Fruit fly (Drosophila melanogaster) whole organism, prepupa: ENCODE results near the gene CG2059.

Experiments
- Blimp-1 ChIP-seq: fragments of 200-800 bp; sonication (Bioruptor generic); optimal IDR thresholded peaks from 3 replicates; lab custom pipeline; 2017; ENCODE audit warnings: missing biosample characterization, missing genetic modification characterization, mild to moderate bottlenecking, moderate library complexity, missing genetic modification reagents
- CG10631 ChIP-seq: fragments of 200-800 bp; sonication (Bioruptor generic); optimal IDR thresholded peaks from 2 replicates; lab custom pipeline; 2016; ENCODE audit warnings: missing biosample characterization, missing genetic modification characterization
- CG10669 ChIP-seq: fragments of 200-800 bp; sonication (Bioruptor generic); optimal IDR thresholded peaks from 3 replicates; lab custom pipeline; 2018; ENCODE audit warnings: missing biosample characterization, mild to moderate bottlenecking, missing genetic modification characterization, moderate library complexity
- CG11294 ChIP-seq: fragments of 200-800 bp; sonication (Bioruptor generic); IDR thresholded peaks from 2 replicates; pipeline ENCODE4 v1.3.6; 2022; ENCODE audit warnings: missing biosample characterization, missing genetic modification characterization
- CG11762 ChIP-seq: fragments of 200-800 bp; sonication (Bioruptor generic); optimal IDR thresholded peaks from 3 replicates; lab custom pipeline; 2016; ENCODE audit warnings: missing biosample characterization, missing genetic modification characterization; ENCODE audit not compliant: insufficient read depth
- CG11902 ChIP-seq: fragments of 200-800 bp; sonication (Bioruptor generic); optimal IDR thresholded peaks from 3 replicates; lab custom pipeline; 2016; ENCODE audit warnings: missing biosample characterization, missing genetic modification characterization
- CG15336 ChIP-seq: fragments of 200-800 bp; sonication (Bioruptor generic); IDR thresholded peaks from 2 replicates; pipeline ENCODE4 v1.3.6; 2022; ENCODE audit warnings: missing biosample characterization, missing genetic modification characterization
- CG16779 ChIP-seq: fragments of 200-800 bp; sonication (Bioruptor generic); optimal IDR thresholded peaks from 3 replicates; lab custom pipeline; 2017; ENCODE audit warnings: missing biosample characterization, mild to moderate bottlenecking, missing genetic modification characterization
- CG3032 ChIP-seq: fragments of 200-800 bp; optimal IDR thresholded peaks from 2 replicates; lab custom pipeline; 2019; ENCODE audit warnings: missing biosample characterization, mild to moderate bottlenecking, missing genetic modification characterization, moderate library complexity
- CG31627 ChIP-seq: fragments of 200-800 bp; sonication (Bioruptor generic); optimal IDR thresholded peaks from 3 replicates; lab custom pipeline; 2016; ENCODE audit warnings: missing biosample characterization, missing genetic modification characterization
- CG3919 ChIP-seq: fragments of 200-800 bp; sonication (Bioruptor generic); optimal IDR thresholded peaks from 3 replicates; lab custom pipeline; 2016; ENCODE audit warnings: missing biosample characterization, missing genetic modification characterization
- CG4318 ChIP-seq: fragments of 200-800 bp; sonication (Bioruptor generic); optimal IDR thresholded peaks from 3 replicates; lab custom pipeline; 2017; ENCODE audit warnings: missing biosample characterization, mild to moderate bottlenecking, missing genetic modification characterization
- CG6163 ChIP-seq: fragments of 200-800 bp; sonication (Bioruptor generic); IDR thresholded peaks from 3 replicates; pipeline ENCODE4 v1.3.6; 2022; ENCODE audit warnings: missing biosample characterization, missing genetic modification characterization
- CG6808 ChIP-seq: fragments of 200-800 bp; sonication (Bioruptor generic); optimal IDR thresholded peaks from 3 replicates; lab custom pipeline; 2017; ENCODE audit warnings: missing biosample characterization, missing genetic modification characterization, mild to moderate bottlenecking, moderate library complexity, missing genetic modification reagents
- CG6854 ChIP-seq: fragments of 200-800 bp; sonication (Bioruptor generic); optimal IDR thresholded peaks from 2 replicates; lab custom pipeline; 2017; ENCODE audit warnings: missing biosample characterization, mild to moderate bottlenecking, missing genetic modification characterization
- CG8119 ChIP-seq: fragments of 200-800 bp; sonication (Bioruptor generic); IDR thresholded peaks from 3 replicates; pipeline ENCODE4 v1.3.6; 2022; ENCODE audit warnings: missing biosample characterization, missing genetic modification characterization
- CG8632 ChIP-seq: fragments of 200-800 bp; sonication (Bioruptor generic); optimal IDR thresholded peaks from 3 replicates; lab custom pipeline; 2016; ENCODE audit warnings: missing biosample characterization, missing genetic modification characterization
- CG9139 ChIP-seq: fragments of 200-800 bp; sonication (Bioruptor generic); optimal IDR thresholded peaks from 3 replicates; lab custom pipeline; 2017; ENCODE audit warnings: missing biosample characterization, mild to moderate bottlenecking, missing genetic modification characterization
- Eip75B ChIP-seq: fragments of 200-800 bp; sonication (Bioruptor generic); optimal IDR thresholded peaks from 3 replicates; lab custom pipeline; 2016; ENCODE audit warnings: missing biosample characterization, missing genetic modification characterization
- Eip78C ChIP-seq: fragments of 200-800 bp; sonication (Bioruptor generic); peaks from one replicate; lab custom pipeline; 2016; ENCODE audit warnings: missing biosample characterization, missing genetic modification characterization
- Ets21C ChIP-seq: fragments of 200-800 bp; sonication (Bioruptor generic); optimal IDR thresholded peaks from 3 replicates; lab custom pipeline; 2016; ENCODE audit warnings: missing biosample characterization, missing genetic modification characterization
- Ets96B ChIP-seq: fragments of 200-800 bp; optimal IDR thresholded peaks from 2 replicates; lab custom pipeline; 2019; ENCODE audit warnings: missing biosample characterization, mild to moderate bottlenecking, missing genetic modification characterization, moderate library complexity
- Gug ChIP-seq: fragments of 200-800 bp; sonication (Bioruptor generic); IDR thresholded peaks from 2 replicates; pipeline ENCODE4 v1.3.6; 2022; ENCODE audit warnings: missing biosample characterization, missing genetic modification characterization
- Hr38 ChIP-seq: sonication (Bioruptor generic); optimal IDR thresholded peaks from 2 replicates; lab custom pipeline; 2016; ENCODE audit warnings: missing biosample characterization, missing genetic modification characterization
- Hr39 ChIP-seq: fragments of 200-800 bp; sonication (Bioruptor generic); optimal IDR thresholded peaks from 2 replicates; lab custom pipeline; 2016; ENCODE audit warnings: missing biosample characterization, missing genetic modification characterization
- Hr4 ChIP-seq: fragments of 200-800 bp; sonication (Bioruptor generic); optimal IDR thresholded peaks from 3 replicates; lab custom pipeline; 2016; ENCODE audit warnings: missing biosample characterization, missing genetic modification characterization
- Met ChIP-seq: fragments of 200-800 bp; sonication (Bioruptor generic); optimal IDR thresholded peaks from 3 replicates; lab custom pipeline; 2016; ENCODE audit warnings: missing biosample characterization, missing genetic modification characterization
- Sox102F ChIP-seq: fragments of 200-800 bp; sonication (Bioruptor generic); optimal IDR thresholded peaks from 2 replicates; lab custom pipeline; 2016; ENCODE audit warnings: missing biosample characterization, mild to moderate bottlenecking, missing genetic modification characterization
- Sox15 ChIP-seq: fragments of 200-800 bp; sonication (Bioruptor generic); optimal IDR thresholded peaks from 3 replicates; lab custom pipeline; 2016; ENCODE audit warnings: missing biosample characterization, missing genetic modification characterization
- acj6 ChIP-seq: fragments of 200-800 bp; sonication (Bioruptor generic); optimal IDR thresholded peaks from 3 replicates; lab custom pipeline; 2016; ENCODE audit warnings: missing biosample characterization, missing genetic modification characterization
- cyc ChIP-seq: fragments of 200-800 bp; sonication (Bioruptor generic); optimal IDR thresholded peaks from 3 replicates; lab custom pipeline; 2016; ENCODE audit warnings: missing biosample characterization, missing genetic modification characterization
- dac ChIP-seq: fragments of 200-800 bp; sonication (Bioruptor generic); optimal IDR thresholded peaks from 2 replicates; lab custom pipeline; 2017; ENCODE audit warnings: missing biosample characterization, mild to moderate bottlenecking, missing genetic modification characterization
- dsx ChIP-seq: fragments of 200-800 bp; optimal IDR thresholded peaks from 3 replicates; lab custom pipeline; 2019; ENCODE audit warnings: missing biosample characterization, mild to moderate bottlenecking, missing genetic modification characterization, moderate library complexity; ENCODE audit not compliant: poor library complexity, severe bottlenecking
- eg ChIP-seq: fragments of 200-800 bp; sonication (Bioruptor generic); IDR thresholded peaks from 3 replicates; pipeline ENCODE4 v1.3.6; 2022; ENCODE audit warnings: missing biosample characterization, missing genetic modification characterization
- fd85E ChIP-seq: fragments of 200-800 bp; sonication (Bioruptor generic); optimal IDR thresholded peaks from 3 replicates; lab custom pipeline; 2016; ENCODE audit warnings: missing biosample characterization, missing genetic modification characterization
- fkh ChIP-seq: fragments of 200-800 bp; sonication (Bioruptor generic); optimal IDR thresholded peaks from 3 replicates; lab custom pipeline; 2017; ENCODE audit warnings: missing biosample characterization, mild to moderate bottlenecking, missing genetic modification characterization, moderate library complexity
- lz ChIP-seq: fragments of 200-800 bp; sonication (Bioruptor generic); optimal IDR thresholded peaks from 3 replicates; lab custom pipeline; 2016; ENCODE audit warnings: missing biosample characterization, missing genetic modification characterization
- net ChIP-seq: fragments of 200-800 bp; sonication (Bioruptor generic); optimal IDR thresholded peaks from 3 replicates; lab custom pipeline; 2016; ENCODE audit warnings: missing biosample characterization, missing genetic modification characterization
- pdm3 ChIP-seq: fragments of 200-800 bp; sonication (Bioruptor generic); optimal IDR thresholded peaks from 3 replicates; lab custom pipeline; 2016; ENCODE audit warnings: missing biosample characterization, missing genetic modification characterization
- spab ChIP-seq: fragments of 200-800 bp; sonication (Bioruptor generic); optimal IDR thresholded peaks from 2 replicates; lab custom pipeline; 2017; ENCODE audit warnings: missing biosample characterization, mild to moderate bottlenecking, missing genetic modification characterization, missing genetic modification reagents
- svp ChIP-seq: fragments of 200-800 bp; sonication (Bioruptor generic); peaks from one replicate; lab custom pipeline; 2016; ENCODE audit warnings: missing biosample characterization, missing genetic modification characterization
- topi ChIP-seq: fragments of 200-800 bp; sonication (Bioruptor generic); optimal IDR thresholded peaks from 3 replicates; lab custom pipeline; 2016; ENCODE audit warnings: missing biosample characterization, missing genetic modification characterization
- vri ChIP-seq: fragments of 200-800 bp; sonication (Bioruptor generic); optimal IDR thresholded peaks from 3 replicates; lab custom pipeline; 2016; ENCODE audit warnings: missing biosample characterization, mild to moderate bottlenecking, missing genetic modification characterization

The CG2059 gene

DNA sequence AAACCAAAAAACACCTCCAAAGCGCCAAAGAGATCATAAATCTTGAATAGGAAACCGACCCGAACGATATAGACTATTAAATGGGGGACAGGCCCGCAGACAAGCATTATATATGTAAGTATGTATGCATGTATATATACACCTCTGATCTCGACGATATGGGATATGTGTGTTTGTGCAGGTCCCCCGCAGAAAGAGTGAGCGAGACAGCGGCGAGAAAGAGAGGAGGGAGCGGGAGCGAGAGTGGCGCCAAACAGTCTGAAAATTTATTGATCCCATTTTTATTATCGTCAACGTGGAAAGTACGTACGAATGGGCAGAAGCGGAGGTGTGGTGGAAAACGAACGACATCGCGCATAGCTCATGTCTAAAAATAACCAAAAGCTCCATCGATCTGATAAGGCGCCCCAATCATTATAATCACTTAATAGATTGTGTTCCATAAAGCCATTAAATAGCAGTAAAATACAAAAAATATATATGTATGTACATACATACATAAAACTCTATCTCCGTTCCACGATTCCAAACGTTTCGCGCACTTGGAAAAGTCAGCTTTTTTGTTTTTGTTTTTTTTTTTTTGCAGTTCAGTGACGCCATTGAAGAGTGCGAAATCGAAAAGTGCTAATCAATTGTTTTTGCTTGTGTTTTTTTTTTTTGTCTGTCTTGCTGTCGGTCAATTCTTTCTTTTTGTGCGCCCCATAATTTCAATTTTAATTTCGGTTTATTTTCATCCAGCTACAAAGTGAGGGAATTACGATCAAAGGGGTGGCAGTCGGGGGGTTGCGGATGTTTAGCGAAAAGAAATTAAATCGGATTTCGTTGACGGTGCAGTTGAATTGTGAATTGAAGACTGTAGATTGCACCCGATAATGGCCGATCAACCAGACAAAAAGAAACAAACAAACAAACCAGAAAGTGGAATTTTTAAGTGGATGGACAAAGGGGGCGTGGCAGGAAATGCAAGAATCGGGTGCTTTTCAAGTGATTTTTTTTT lies 31.4 kb downstream of the CG2059 start:
- TF ChIP-seq dac (no peak), svp (GFP tag; lab: Kevin White, UChicago) (peak; percentile 81), fkh (GFP tag; lab: Kevin White, UChicago) (peak; percentile 22), vri (GFP tag; lab: Kevin White, UChicago) (peak; percentile 53), Gug (GFP tag; lab: Robert Waterston, UW) (no peak), fd85E (no peak), Eip78C (peak; percentile 47), Hr39 (GFP tag; lab: Kevin White, UChicago) (no peak)

dm6 chrX:7318464-7318863 lies 32.3 kb downstream of the CG2059 start:
- TF ChIP-seq fkh (GFP tag; lab: Kevin White, UChicago) (peak; percentile 62), dac (no peak)
- TF ChIP-seq, all 60 proteins: peak for 1

DNA sequence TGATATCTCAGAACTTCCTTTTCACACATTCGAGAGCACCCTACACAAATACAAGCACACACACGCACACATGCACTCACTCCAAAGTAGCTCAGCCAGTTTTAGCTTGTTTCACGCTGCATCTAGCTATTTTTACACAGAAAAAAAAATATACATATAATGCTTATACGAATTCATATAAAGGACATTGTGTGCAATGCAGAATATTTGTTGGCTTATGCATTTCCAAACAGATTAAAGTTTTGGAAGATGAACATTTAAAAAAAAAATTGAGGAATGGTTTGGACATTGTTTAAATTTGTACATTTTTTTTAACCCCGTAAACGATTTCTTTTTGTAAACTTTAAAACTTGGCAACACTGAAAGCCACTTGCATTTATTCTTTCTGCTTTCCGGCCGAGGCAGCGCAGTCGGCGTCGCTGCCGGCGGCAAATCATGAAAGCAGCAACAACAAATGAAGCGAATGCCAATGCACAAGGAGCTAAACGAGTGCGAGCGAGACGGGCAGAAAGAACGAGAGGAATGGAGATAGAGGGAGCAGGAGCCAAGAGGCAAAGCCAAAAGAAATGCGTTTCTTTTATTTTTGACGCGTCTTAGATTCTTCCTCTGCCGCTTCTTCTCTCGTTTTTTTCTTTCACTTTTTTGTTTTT lies 33.0 kb downstream of the CG2059 start:
- TF ChIP-seq CG11902 (GFP tag; lab: Kevin White, UChicago) (peak; percentile 64), CG6808 (peak; percentile 85), Hr38 (no peak), Hr39 (GFP tag; lab: Kevin White, UChicago) (peak; percentile 89), CG31627 (GFP tag; lab: Kevin White, UChicago) (peak; percentile 89), CG4318 (peak; percentile 83), pdm3 (GFP tag; lab: Kevin White, UChicago) (peak; percentile 89), CG6163 (GFP tag; lab: Robert Waterston, UW) (peak; percentile 70), Sox15 (GFP tag; lab: Kevin White, UChicago) (peak; percentile 76), Ets21C (GFP tag; lab: Kevin White, UChicago) (peak; percentile 75), lz (peak; percentile 90), CG6854 (GFP tag; lab: Kevin White, UChicago) (no peak), CG16779 (tag; lab: Kevin White, UChicago) (peak; percentile 62), CG11294 (GFP tag; lab: Robert Waterston, UW) (peak; percentile 30; the same call in 1 of the 2 replicates), Met (GFP tag; lab: Kevin White, UChicago) (peak; percentile 88), eg (GFP tag; lab: Robert Waterston, UW) (peak; percentile 66), Sox102F (GFP tag; lab: Kevin White, UChicago) (peak; percentile 90), spab (peak; percentile 75), acj6 (GFP tag; lab: Kevin White, UChicago) (peak; percentile 88), Hr4 (GFP tag; lab: Kevin White, UChicago) (peak; percentile 86), CG9139 (GFP tag; lab: Kevin White, UChicago) (peak; percentile 75), CG15336 (peak; percentile 84), CG10669 (GFP tag; lab: Kevin White, UChicago) (peak; percentile 88), svp (GFP tag; lab: Kevin White, UChicago) (peak; percentile 89), fkh (GFP tag; lab: Kevin White, UChicago) (no peak), Gug (GFP tag; lab: Robert Waterston, UW) (peak; percentile 67), Eip75B (GFP tag; lab: Kevin White, UChicago) (peak; percentile 87), CG10631 (GFP tag; lab: Kevin White, UChicago) (peak; percentile 90), dsx (GFP tag; lab: Kevin White, UChicago) (peak; percentile 55), fd85E (no peak), net (GFP tag; lab: Kevin White, UChicago) (peak; percentile 79), CG8632 (peak; percentile 79), CG8119 (GFP tag; lab: Robert Waterston, UW) (peak; percentile 77; the same call in 2 of the 3 replicates), Ets96B (peak; percentile 85), cyc (GFP tag; lab: Kevin White, UChicago) (peak; percentile 86), topi (GFP tag; lab: Kevin White, UChicago) (peak; percentile 93), Blimp-1 (peak; percentile 37), CG3032 (tag; lab: Kevin White, UChicago) (peak; percentile 86), CG11762 (GFP tag; lab: Kevin White, UChicago) (peak; percentile 67), CG3919 (GFP tag; lab: Kevin White, UChicago) (peak; percentile 87)
